Fruit fly (Drosophila melanogaster) whole organism, embryonic: Measurements from ENCODE around the gene COX6B.

Source experiments
- Awh ChIP-seq: fragments of 200-800 bp; sonication (Bioruptor generic); IDR thresholded peaks from 2 replicates; pipeline ENCODE4, ENCODE4 v1.3.6; 2022; ENCODE audit warnings: missing biosample characterization, missing genetic modification characterization
- Bgb ChIP-seq: fragments of 200-800 bp; sonication (Bioruptor generic); IDR thresholded peaks from 2 replicates; pipeline ENCODE4 v1.3.6; 2022; ENCODE audit warnings: missing biosample characterization, missing genetic modification characterization; ENCODE audit not compliant: partially characterized antibody
- Blimp-1 ChIP-seq: fragments of 200-800 bp; sonication (Bioruptor generic); optimal IDR thresholded peaks from 3 replicates; lab custom pipeline; 2018; ENCODE audit warnings: missing biosample characterization, missing genetic modification characterization, mild to moderate bottlenecking, moderate library complexity, missing genetic modification reagents
- Bteb2 ChIP-seq: fragments of 200-800 bp; sonication (Bioruptor generic); optimal IDR thresholded peaks from 2 replicates; lab custom pipeline; 2016; ENCODE audit warnings: missing biosample characterization, missing genetic modification characterization
- CG10209 ChIP-seq: fragments of 200-800 bp; sonication (Bioruptor generic); optimal IDR thresholded peaks from 3 replicates; lab custom pipeline; 2017; ENCODE audit warnings: missing biosample characterization, mild to moderate bottlenecking, missing genetic modification characterization, missing genetic modification reagents
- CG1024 ChIP-seq: fragments of 200-800 bp; sonication (Bioruptor generic); IDR thresholded peaks from 2 replicates; pipeline ENCODE4 v1.3.6; 2022; ENCODE audit warnings: missing biosample characterization, missing genetic modification characterization
- CG10267 ChIP-seq: fragments of 200-800 bp; sonication (Bioruptor generic); optimal IDR thresholded peaks from 2 replicates; lab custom pipeline; 2018; ENCODE audit warnings: missing biosample characterization, mild to moderate bottlenecking, missing genetic modification characterization, moderate library complexity
- CG11093 ChIP-seq: fragments of 200-800 bp; sonication (Bioruptor generic); IDR thresholded peaks from 3 replicates; pipeline ENCODE4 v1.3.6; 2022; ENCODE audit warnings: missing biosample characterization, missing genetic modification characterization
- CG12104 ChIP-seq: fragments of 200-800 bp; sonication (Bioruptor generic); optimal IDR thresholded peaks from 3 replicates; lab custom pipeline; 2016; ENCODE audit warnings: missing biosample characterization, missing genetic modification characterization
- CG12236 ChIP-seq: fragments of 200-800 bp; sonication (Bioruptor generic); optimal IDR thresholded peaks from 2 replicates; lab custom pipeline; 2016; ENCODE audit warnings: missing biosample characterization, missing genetic modification characterization
- CG1233 ChIP-seq: fragments of 200-800 bp; sonication (Bioruptor generic); optimal IDR thresholded peaks from 4 replicates; lab custom pipeline; 2018; ENCODE audit warnings: missing biosample characterization, mild to moderate bottlenecking, missing genetic modification characterization
- CG12942 ChIP-seq: fragments of 200-800 bp; sonication (Bioruptor generic); optimal IDR thresholded peaks from 3 replicates; lab custom pipeline; 2016; ENCODE audit warnings: missing biosample characterization, missing genetic modification characterization
- CG13624 ChIP-seq: fragments of 200-800 bp; sonication (Bioruptor generic); optimal IDR thresholded peaks from 2 replicates; lab custom pipeline; 2016; ENCODE audit warnings: missing biosample characterization, missing genetic modification characterization
- CG14710 ChIP-seq: fragments of 200-800 bp; sonication (Bioruptor generic); optimal IDR thresholded peaks from 3 replicates; lab custom pipeline; 2019; ENCODE audit warnings: missing biosample characterization, mild to moderate bottlenecking, missing genetic modification characterization, moderate library complexity
- CG31224 ChIP-seq: fragments of 200-800 bp; sonication (Bioruptor generic); IDR thresholded peaks from 2 replicates; pipeline ENCODE4 v1.3.6; 2022; ENCODE audit warnings: missing biosample characterization, missing genetic modification characterization
- CG3163 ChIP-seq: fragments of 200-800 bp; sonication (Bioruptor generic); optimal IDR thresholded peaks from 3 replicates; lab custom pipeline; 2016; ENCODE audit warnings: missing biosample characterization, missing genetic modification characterization
- CG32772 ChIP-seq: fragments of 200-800 bp; sonication (Bioruptor generic); IDR thresholded peaks from 2 replicates; pipeline ENCODE4 v1.3.6; 2022; ENCODE audit warnings: missing biosample characterization, missing genetic modification characterization
- CG4360 ChIP-seq: fragments of 200-800 bp; sonication (Bioruptor generic); IDR thresholded peaks from 2 replicates; pipeline ENCODE4 v1.3.6; 2022; ENCODE audit warnings: missing biosample characterization, missing genetic modification characterization
- CG4617 ChIP-seq: fragments of 200-800 bp; sonication (Bioruptor generic); optimal IDR thresholded peaks from 3 replicates; lab custom pipeline; 2016; ENCODE audit warnings: missing biosample characterization, missing genetic modification characterization, borderline replicate concordance
- CG4730 ChIP-seq: fragments of 200-800 bp; sonication (Bioruptor generic); IDR thresholded peaks from 2 replicates; pipeline ENCODE4 v1.3.6; 2022; ENCODE audit warnings: missing biosample characterization, missing genetic modification characterization
- CG6813 ChIP-seq: fragments of 200-800 bp; sonication (Bioruptor generic); optimal IDR thresholded peaks from 2 replicates; lab custom pipeline; 2017; ENCODE audit warnings: missing biosample characterization, missing genetic modification characterization, mild to moderate bottlenecking, moderate library complexity, missing genetic modification reagents
- CG7372 ChIP-seq: fragments of 200-800 bp; sonication (Bioruptor generic); IDR thresholded peaks from 2 replicates; pipeline ENCODE4 v1.3.6; 2022; ENCODE audit warnings: missing biosample characterization, missing genetic modification characterization
- CG8388 ChIP-seq: fragments of 200-800 bp; sonication (Bioruptor generic); optimal IDR thresholded peaks from 2 replicates; lab custom pipeline; 2019; ENCODE audit warnings: missing biosample characterization, mild to moderate bottlenecking, missing genetic modification characterization, moderate library complexity
- Gug ChIP-seq: fragments of 200-800 bp; sonication (Bioruptor generic); IDR thresholded peaks from 4 replicates; pipeline ENCODE4 v1.3.6; 2022; ENCODE audit warnings: missing biosample characterization, missing genetic modification characterization
- Hr39 ChIP-seq: fragments of >200 bp; optimal IDR thresholded peaks from 2 replicates; lab custom pipeline; 2017
- Max ChIP-seq: fragments of 200-800 bp; sonication (Bioruptor generic); optimal IDR thresholded peaks from 2 replicates; lab custom pipeline; 2016; ENCODE audit warnings: missing biosample characterization, mild to moderate bottlenecking, missing genetic modification characterization
- Poxn ChIP-seq: fragments of 200-800 bp; sonication (Bioruptor generic); IDR thresholded peaks from 2 replicates; pipeline ENCODE4 v1.3.6; 2022; ENCODE audit warnings: missing biosample characterization, missing genetic modification characterization
- Sox100B ChIP-seq: fragments of 200-800 bp; sonication (Bioruptor generic); optimal IDR thresholded peaks from 3 replicates; lab custom pipeline; 2018; ENCODE audit warnings: missing biosample characterization, mild to moderate bottlenecking, missing genetic modification characterization
- Sox102F ChIP-seq: fragments of 200-800 bp; sonication (Bioruptor generic); optimal IDR thresholded peaks from 2 replicates; lab custom pipeline; 2018; ENCODE audit warnings: missing biosample characterization, mild to moderate bottlenecking, missing genetic modification characterization, moderate library complexity
- Sry-β ChIP-seq: fragments of 200-800 bp; sonication (Bioruptor generic); optimal IDR thresholded peaks from 2 replicates; lab custom pipeline; 2018; ENCODE audit warnings: missing biosample characterization, mild to moderate bottlenecking, missing genetic modification characterization, moderate library complexity
- al ChIP-seq: fragments of 200-800 bp; sonication (Bioruptor generic); IDR thresholded peaks from 2 replicates; pipeline ENCODE4 v1.3.6; 2022; ENCODE audit warnings: missing biosample characterization, missing genetic modification characterization
- amos ChIP-seq: fragments of 200-800 bp; sonication (Bioruptor generic); IDR thresholded peaks from 2 replicates; pipeline ENCODE4 v1.3.6; 2022; ENCODE audit warnings: missing biosample characterization, missing genetic modification characterization; ENCODE audit not compliant: partially characterized antibody
- ara ChIP-seq: fragments of 200-800 bp; sonication (Bioruptor generic); IDR thresholded peaks from 2 replicates; pipeline ENCODE4 v1.3.6; 2022; ENCODE audit warnings: missing biosample characterization, missing genetic modification characterization
- br ChIP-seq: fragments of >200 bp; optimal IDR thresholded peaks from 2 replicates; lab custom pipeline; 2017
- chn ChIP-seq: fragments of 200-800 bp; sonication (Bioruptor generic); optimal IDR thresholded peaks from 2 replicates; lab custom pipeline; 2016; ENCODE audit warnings: missing biosample characterization, missing genetic modification characterization
- corto ChIP-seq: fragments of 200-800 bp; sonication (Bioruptor generic); optimal IDR thresholded peaks from 2 replicates; lab custom pipeline; 2016; ENCODE audit warnings: missing biosample characterization, mild to moderate bottlenecking, missing genetic modification characterization, moderate library complexity
- crp ChIP-seq, 2 experiments: fragments of 200-800 bp; sonication (Bioruptor generic); optimal IDR thresholded peaks; 2 replicates in 1 of 2; 3 replicates in 1 of 2; lab custom pipeline; 2017; ENCODE audit warnings: missing biosample characterization in 2 of 2, missing genetic modification characterization in 2 of 2, mild to moderate bottlenecking in 1 of 2, moderate library complexity in 1 of 2
- da ChIP-seq: fragments of 200-800 bp; sonication (Bioruptor generic); optimal IDR thresholded peaks from 2 replicates; lab custom pipeline; 2016; ENCODE audit warnings: missing biosample characterization, missing genetic modification characterization
- dysf ChIP-seq: fragments of 200-800 bp; sonication (Bioruptor generic); IDR thresholded peaks from 3 replicates; pipeline ENCODE4 v1.3.6; 2022; ENCODE audit warnings: missing biosample characterization, missing genetic modification characterization
- ems ChIP-seq: fragments of 200-800 bp; sonication (Bioruptor generic); optimal IDR thresholded peaks from 3 replicates; lab custom pipeline; 2016; ENCODE audit warnings: missing biosample characterization, missing genetic modification characterization
- gfzf ChIP-seq: fragments of 200-800 bp; sonication (Bioruptor generic); optimal IDR thresholded peaks from 2 replicates; lab custom pipeline; 2016; ENCODE audit warnings: missing biosample characterization, mild to moderate bottlenecking, missing genetic modification characterization, moderate library complexity
- her ChIP-seq: fragments of 200-800 bp; sonication (Bioruptor generic); optimal IDR thresholded peaks from 2 replicates; lab custom pipeline; 2016; ENCODE audit warnings: missing biosample characterization, missing genetic modification characterization
- inv ChIP-seq: fragments of 200-800 bp; sonication (Bioruptor generic); IDR thresholded peaks from 2 replicates; pipeline ENCODE4 v1.3.6; 2022; ENCODE audit warnings: missing biosample characterization, missing genetic modification characterization; ENCODE audit not compliant: partially characterized antibody
- nerfin-1 ChIP-seq: fragments of 200-800 bp; sonication (Bioruptor generic); optimal IDR thresholded peaks from 3 replicates; lab custom pipeline; 2019; ENCODE audit warnings: missing biosample characterization, mild to moderate bottlenecking, missing genetic modification characterization, moderate library complexity
- repo ChIP-seq: fragments of 200-800 bp; sonication (Bioruptor generic); optimal IDR thresholded peaks from 2 replicates; lab custom pipeline; 2016; ENCODE audit warnings: missing biosample characterization, missing genetic modification characterization
- row ChIP-seq: fragments of 200-800 bp; sonication (Bioruptor generic); IDR thresholded peaks from 3 replicates; pipeline ENCODE4 v1.3.6; 2022; ENCODE audit warnings: missing biosample characterization, missing genetic modification characterization
- sens-2 ChIP-seq: fragments of 200-800 bp; sonication (Bioruptor generic); IDR thresholded peaks from 2 replicates; pipeline ENCODE4 v1.3.6; 2022; ENCODE audit warnings: missing biosample characterization, missing genetic modification characterization
- slp2 ChIP-seq: fragments of 200-800 bp; sonication (Bioruptor generic); optimal IDR thresholded peaks from 2 replicates; lab custom pipeline; 2016; ENCODE audit warnings: missing biosample characterization, missing genetic modification characterization
- sob ChIP-seq: fragments of 200-800 bp; sonication (Bioruptor generic); IDR thresholded peaks from 2 replicates; pipeline ENCODE4 v1.3.6; 2022; ENCODE audit warnings: missing biosample characterization, missing genetic modification characterization
- stwl ChIP-seq: fragments of 200-800 bp; sonication (Bioruptor generic); optimal IDR thresholded peaks from 3 replicates; lab custom pipeline; 2018; ENCODE audit warnings: missing biosample characterization, mild to moderate bottlenecking, missing genetic modification characterization, moderate library complexity

The COX6B gene

dm6 chrX:19744003-19744488 is at the start of gene COX6B, which contains the start of the genes CG18809, CG33932 and Rpp20:
TSS of gene COX6B (minus strand) at chrX:19744335.
TSS of gene CG18809 (minus strand) at chrX:19744335.
TSS of gene CG33932 (plus strand) at chrX:19744431.
TSS of gene Rpp20 (plus strand) at chrX:19744431.
- TF ChIP-seq CG10209 (GFP tag; lab: Kevin White, UChicago) = peak; percentile 52
- peak; percentile 65 for TF ChIP-seq nerfin-1 (tag; lab: Kevin White, UChicago)
- TF ChIP-seq Gug (GFP tag; lab: Robert Waterston, UW) = peak; percentile 65; the same call in 3 of the 4 replicates
- TF ChIP-seq Bteb2 (GFP tag; lab: Kevin White, UChicago) = peak; percentile 58
- peak; percentile 68 for TF ChIP-seq CG3163 (GFP tag; lab: Kevin White, UChicago)
- TF ChIP-seq ara (GFP tag; lab: Robert Waterston, UW) = peak; percentile 65; the same call in 1 of the 2 replicates
- TF ChIP-seq corto (GFP tag; lab: Kevin White, UChicago) = no peak
- TF ChIP-seq sob (GFP tag; lab: Robert Waterston, UW) = peak; percentile 88
- TF ChIP-seq CG4360 (GFP tag; lab: Robert Waterston, UW) = no peak
- TF ChIP-seq stwl (tag; lab: Kevin White, UChicago) = peak; percentile 78
- TF ChIP-seq Sox102F (GFP tag; lab: Kevin White, UChicago) = no peak
- peak; percentile 83 for TF ChIP-seq CG13624 (GFP tag; lab: Kevin White, UChicago)
- peak; percentile 99 for TF ChIP-seq Bgb (GFP tag; lab: Robert Waterston, UW)
- no peak for TF ChIP-seq Blimp-1 (GFP tag; lab: Kevin White, UChicago)
- peak; percentile 13 for TF ChIP-seq Sry-β (GFP tag; lab: Kevin White, UChicago)
- peak; percentile 72 for TF ChIP-seq repo (GFP tag; lab: Kevin White, UChicago)
- TF ChIP-seq dysf = peak; percentile 69; the same call in 2 of the 3 replicates
- peak; percentile 75 for TF ChIP-seq her (GFP tag; lab: Kevin White, UChicago)
- peak; percentile 60 for TF ChIP-seq da
- peak; percentile 68 for TF ChIP-seq row
- TF ChIP-seq CG12104 (GFP tag; lab: Kevin White, UChicago) = peak; percentile 27
- no peak for TF ChIP-seq Poxn
- TF ChIP-seq al (GFP tag; lab: Robert Waterston, UW) = peak; percentile 63
- TF ChIP-seq CG12942 (GFP tag; lab: Kevin White, UChicago) = peak; percentile 68
- peak; percentile 93 for TF ChIP-seq CG4617 (GFP tag; lab: Kevin White, UChicago)
- no peak for TF ChIP-seq Hr39
- peak; percentile 37 for TF ChIP-seq CG6813
- TF ChIP-seq CG31224 (GFP tag; lab: Robert Waterston, UW) = 0 out of 2 replicates have a peak, but pooled peaks have one; percentile 24
- peak in 1 of 2 experiments; percentile 51 for TF ChIP-seq crp (GFP tag; optimal IDR thresholded peaks at IDR 0.05; lab: Kevin White, UChicago)
- no peak for TF ChIP-seq Sox100B (GFP tag; lab: Kevin White, UChicago)
- peak; percentile 37 for TF ChIP-seq CG1233 (GFP tag; lab: Kevin White, UChicago)
- TF ChIP-seq amos (GFP tag; lab: Robert Waterston, UW) = peak; percentile 99
- peak; percentile 2 for TF ChIP-seq CG12236
- TF ChIP-seq gfzf (GFP tag; lab: Kevin White, UChicago) = peak; percentile 33
- TF ChIP-seq CG10267 = peak; percentile 95
- peak; percentile 71 for TF ChIP-seq Max (GFP tag; lab: Kevin White, UChicago)
- peak; percentile 94 for TF ChIP-seq inv (GFP tag; lab: Robert Waterston, UW)
- TF ChIP-seq br (lab: Kevin White, UChicago) = no peak
- TF ChIP-seq CG8388 (GFP tag; lab: Kevin White, UChicago) = no peak
- 0 out of 2 replicates have a peak, but pooled peaks have one; percentile 11 for TF ChIP-seq CG4730 (GFP tag; lab: Robert Waterston, UW)
- TF ChIP-seq CG14710 (tag; lab: Kevin White, UChicago) = peak; percentile 62
- peak; percentile 35; the same call in 1 of the 2 replicates for TF ChIP-seq Awh (GFP tag; lab: Robert Waterston, UW)
- no peak for TF ChIP-seq CG11093 (GFP tag; lab: Robert Waterston, UW)
- peak; percentile 39 for TF ChIP-seq chn
- peak; percentile 25; the same call in 1 of the 2 replicates for TF ChIP-seq CG1024 (GFP tag; lab: Robert Waterston, UW)
- peak; percentile 47 for TF ChIP-seq CG7372
- TF ChIP-seq CG32772 = peak; percentile 38; the same call in 1 of the 2 replicates
- TF ChIP-seq ems (GFP tag; lab: Kevin White, UChicago) = peak; percentile 63
- TF ChIP-seq sens-2 = peak; percentile 18; the same call in 1 of the 2 replicates
- no peak for TF ChIP-seq slp2 (GFP tag; lab: Kevin White, UChicago)
